Fruit fly (Drosophila melanogaster) whole organism, prepupa: Measurements from ENCODE around the gene CG33090.

Experiments used
- Blimp-1 ChIP-seq: fragments of 200-800 bp; sonication (Bioruptor generic); optimal IDR thresholded peaks from 3 replicates; lab custom pipeline; 2017; ENCODE audit warnings: missing biosample characterization, missing genetic modification characterization, mild to moderate bottlenecking, moderate library complexity, missing genetic modification reagents
- CG10631 ChIP-seq: fragments of 200-800 bp; sonication (Bioruptor generic); optimal IDR thresholded peaks from 2 replicates; lab custom pipeline; 2016; ENCODE audit warnings: missing biosample characterization, missing genetic modification characterization
- CG11294 ChIP-seq: fragments of 200-800 bp; sonication (Bioruptor generic); IDR thresholded peaks from 2 replicates; pipeline ENCODE4 v1.3.6; 2022; ENCODE audit warnings: missing biosample characterization, missing genetic modification characterization
- CG11762 ChIP-seq: fragments of 200-800 bp; sonication (Bioruptor generic); optimal IDR thresholded peaks from 3 replicates; lab custom pipeline; 2016; ENCODE audit warnings: missing biosample characterization, missing genetic modification characterization; ENCODE audit not compliant: insufficient read depth
- CG11902 ChIP-seq: fragments of 200-800 bp; sonication (Bioruptor generic); optimal IDR thresholded peaks from 3 replicates; lab custom pipeline; 2016; ENCODE audit warnings: missing biosample characterization, missing genetic modification characterization
- CG15336 ChIP-seq: fragments of 200-800 bp; sonication (Bioruptor generic); IDR thresholded peaks from 2 replicates; pipeline ENCODE4 v1.3.6; 2022; ENCODE audit warnings: missing biosample characterization, missing genetic modification characterization
- CG16779 ChIP-seq: fragments of 200-800 bp; sonication (Bioruptor generic); optimal IDR thresholded peaks from 3 replicates; lab custom pipeline; 2017; ENCODE audit warnings: missing biosample characterization, mild to moderate bottlenecking, missing genetic modification characterization
- CG3032 ChIP-seq: fragments of 200-800 bp; optimal IDR thresholded peaks from 2 replicates; lab custom pipeline; 2019; ENCODE audit warnings: missing biosample characterization, mild to moderate bottlenecking, missing genetic modification characterization, moderate library complexity
- CG31627 ChIP-seq: fragments of 200-800 bp; sonication (Bioruptor generic); optimal IDR thresholded peaks from 3 replicates; lab custom pipeline; 2016; ENCODE audit warnings: missing biosample characterization, missing genetic modification characterization
- CG32006 ChIP-seq: fragments of 200-800 bp; sonication (Bioruptor generic); optimal IDR thresholded peaks from 3 replicates; lab custom pipeline; 2017; ENCODE audit warnings: missing biosample characterization, mild to moderate bottlenecking, missing genetic modification characterization
- CG34406 ChIP-seq: fragments of 200-800 bp; sonication (Bioruptor generic); optimal IDR thresholded peaks from 3 replicates; lab custom pipeline; 2016; ENCODE audit warnings: missing biosample characterization, missing genetic modification characterization
- CG3919 ChIP-seq: fragments of 200-800 bp; sonication (Bioruptor generic); optimal IDR thresholded peaks from 3 replicates; lab custom pipeline; 2016; ENCODE audit warnings: missing biosample characterization, missing genetic modification characterization
- CG4318 ChIP-seq: fragments of 200-800 bp; sonication (Bioruptor generic); optimal IDR thresholded peaks from 3 replicates; lab custom pipeline; 2017; ENCODE audit warnings: missing biosample characterization, mild to moderate bottlenecking, missing genetic modification characterization
- CG6163 ChIP-seq: fragments of 200-800 bp; sonication (Bioruptor generic); IDR thresholded peaks from 3 replicates; pipeline ENCODE4 v1.3.6; 2022; ENCODE audit warnings: missing biosample characterization, missing genetic modification characterization
- CG6792 ChIP-seq: fragments of 200-800 bp; sonication (Bioruptor generic); optimal IDR thresholded peaks from 3 replicates; lab custom pipeline; 2016; ENCODE audit warnings: missing biosample characterization, missing genetic modification characterization
- CG6808 ChIP-seq: fragments of 200-800 bp; sonication (Bioruptor generic); optimal IDR thresholded peaks from 3 replicates; lab custom pipeline; 2017; ENCODE audit warnings: missing biosample characterization, missing genetic modification characterization, mild to moderate bottlenecking, moderate library complexity, missing genetic modification reagents
- CG6854 ChIP-seq: fragments of 200-800 bp; sonication (Bioruptor generic); optimal IDR thresholded peaks from 2 replicates; lab custom pipeline; 2017; ENCODE audit warnings: missing biosample characterization, mild to moderate bottlenecking, missing genetic modification characterization
- CG7368 ChIP-seq: fragments of 200-800 bp; sonication (Bioruptor generic); optimal IDR thresholded peaks from 3 replicates; lab custom pipeline; 2016; ENCODE audit warnings: missing biosample characterization, missing genetic modification characterization
- CG8119 ChIP-seq: fragments of 200-800 bp; sonication (Bioruptor generic); IDR thresholded peaks from 3 replicates; pipeline ENCODE4 v1.3.6; 2022; ENCODE audit warnings: missing biosample characterization, missing genetic modification characterization
- CG8319 ChIP-seq: fragments of 200-800 bp; sonication (Bioruptor generic); optimal IDR thresholded peaks from 3 replicates; lab custom pipeline; 2016; ENCODE audit warnings: missing biosample characterization, missing genetic modification characterization
- CG8632 ChIP-seq: fragments of 200-800 bp; sonication (Bioruptor generic); optimal IDR thresholded peaks from 3 replicates; lab custom pipeline; 2016; ENCODE audit warnings: missing biosample characterization, missing genetic modification characterization
- CG9139 ChIP-seq: fragments of 200-800 bp; sonication (Bioruptor generic); optimal IDR thresholded peaks from 3 replicates; lab custom pipeline; 2017; ENCODE audit warnings: missing biosample characterization, mild to moderate bottlenecking, missing genetic modification characterization
- Eip78C ChIP-seq: fragments of 200-800 bp; sonication (Bioruptor generic); peaks from one replicate; lab custom pipeline; 2016; ENCODE audit warnings: missing biosample characterization, missing genetic modification characterization
- Eip93F ChIP-seq: fragments of 200-800 bp; sonication (Bioruptor generic); optimal IDR thresholded peaks from 2 replicates; lab custom pipeline; 2016; ENCODE audit warnings: missing biosample characterization, mild to moderate bottlenecking, missing genetic modification characterization
- Ets21C ChIP-seq: fragments of 200-800 bp; sonication (Bioruptor generic); optimal IDR thresholded peaks from 3 replicates; lab custom pipeline; 2016; ENCODE audit warnings: missing biosample characterization, missing genetic modification characterization
- Ets96B ChIP-seq: fragments of 200-800 bp; optimal IDR thresholded peaks from 2 replicates; lab custom pipeline; 2019; ENCODE audit warnings: missing biosample characterization, mild to moderate bottlenecking, missing genetic modification characterization, moderate library complexity
- Gug ChIP-seq: fragments of 200-800 bp; sonication (Bioruptor generic); IDR thresholded peaks from 2 replicates; pipeline ENCODE4 v1.3.6; 2022; ENCODE audit warnings: missing biosample characterization, missing genetic modification characterization
- Hr38 ChIP-seq: sonication (Bioruptor generic); optimal IDR thresholded peaks from 2 replicates; lab custom pipeline; 2016; ENCODE audit warnings: missing biosample characterization, missing genetic modification characterization
- Hr39 ChIP-seq: fragments of 200-800 bp; sonication (Bioruptor generic); optimal IDR thresholded peaks from 2 replicates; lab custom pipeline; 2016; ENCODE audit warnings: missing biosample characterization, missing genetic modification characterization
- Hr4 ChIP-seq: fragments of 200-800 bp; sonication (Bioruptor generic); optimal IDR thresholded peaks from 3 replicates; lab custom pipeline; 2016; ENCODE audit warnings: missing biosample characterization, missing genetic modification characterization
- Met ChIP-seq: fragments of 200-800 bp; sonication (Bioruptor generic); optimal IDR thresholded peaks from 3 replicates; lab custom pipeline; 2016; ENCODE audit warnings: missing biosample characterization, missing genetic modification characterization
- OdsH ChIP-seq: fragments of 200-800 bp; sonication (Bioruptor generic); optimal IDR thresholded peaks from 3 replicates; lab custom pipeline; 2016; ENCODE audit warnings: missing biosample characterization, missing genetic modification characterization
- Smox ChIP-seq: fragments of 200-800 bp; sonication (Bioruptor generic); optimal IDR thresholded peaks from 3 replicates; lab custom pipeline; 2016; ENCODE audit warnings: missing biosample characterization, missing genetic modification characterization
- Sox102F ChIP-seq: fragments of 200-800 bp; sonication (Bioruptor generic); optimal IDR thresholded peaks from 2 replicates; lab custom pipeline; 2016; ENCODE audit warnings: missing biosample characterization, mild to moderate bottlenecking, missing genetic modification characterization
- Sox15 ChIP-seq: fragments of 200-800 bp; sonication (Bioruptor generic); optimal IDR thresholded peaks from 3 replicates; lab custom pipeline; 2016; ENCODE audit warnings: missing biosample characterization, missing genetic modification characterization
- achi ChIP-seq: fragments of 200-800 bp; sonication (Bioruptor generic); optimal IDR thresholded peaks from 3 replicates; lab custom pipeline; 2016; ENCODE audit warnings: missing biosample characterization, missing genetic modification characterization
- cyc ChIP-seq: fragments of 200-800 bp; sonication (Bioruptor generic); optimal IDR thresholded peaks from 3 replicates; lab custom pipeline; 2016; ENCODE audit warnings: missing biosample characterization, missing genetic modification characterization
- dsx ChIP-seq: fragments of 200-800 bp; optimal IDR thresholded peaks from 3 replicates; lab custom pipeline; 2019; ENCODE audit warnings: missing biosample characterization, mild to moderate bottlenecking, missing genetic modification characterization, moderate library complexity; ENCODE audit not compliant: poor library complexity, severe bottlenecking
- esn ChIP-seq: fragments of 200-800 bp; sonication (Bioruptor generic); optimal IDR thresholded peaks from 2 replicates; lab custom pipeline; 2016; ENCODE audit warnings: missing biosample characterization, mild to moderate bottlenecking, missing genetic modification characterization, moderate library complexity
- fd59A ChIP-seq: fragments of 200-800 bp; sonication (Bioruptor generic); optimal IDR thresholded peaks from 2 replicates; lab custom pipeline; 2017; ENCODE audit warnings: missing biosample characterization, mild to moderate bottlenecking, missing genetic modification characterization, missing genetic modification reagents
- fkh ChIP-seq: fragments of 200-800 bp; sonication (Bioruptor generic); optimal IDR thresholded peaks from 3 replicates; lab custom pipeline; 2017; ENCODE audit warnings: missing biosample characterization, mild to moderate bottlenecking, missing genetic modification characterization, moderate library complexity
- pdm3 ChIP-seq: fragments of 200-800 bp; sonication (Bioruptor generic); optimal IDR thresholded peaks from 3 replicates; lab custom pipeline; 2016; ENCODE audit warnings: missing biosample characterization, missing genetic modification characterization
- spab ChIP-seq: fragments of 200-800 bp; sonication (Bioruptor generic); optimal IDR thresholded peaks from 2 replicates; lab custom pipeline; 2017; ENCODE audit warnings: missing biosample characterization, mild to moderate bottlenecking, missing genetic modification characterization, missing genetic modification reagents
- ss ChIP-seq, 2 experiments: fragments of 200-800 bp; sonication (Bioruptor generic); optimal IDR thresholded peaks; 2 replicates in 1 of 2; 3 replicates in 1 of 2; lab custom pipeline; 2017 to 2018; ENCODE audit warnings: mild to moderate bottlenecking in 2 of 2, missing biosample characterization in 2 of 2, missing genetic modification characterization in 2 of 2, moderate library complexity in 1 of 2
- svp ChIP-seq: fragments of 200-800 bp; sonication (Bioruptor generic); peaks from one replicate; lab custom pipeline; 2016; ENCODE audit warnings: missing biosample characterization, missing genetic modification characterization
- topi ChIP-seq: fragments of 200-800 bp; sonication (Bioruptor generic); optimal IDR thresholded peaks from 3 replicates; lab custom pipeline; 2016; ENCODE audit warnings: missing biosample characterization, missing genetic modification characterization

Gene CG33090

DNA sequence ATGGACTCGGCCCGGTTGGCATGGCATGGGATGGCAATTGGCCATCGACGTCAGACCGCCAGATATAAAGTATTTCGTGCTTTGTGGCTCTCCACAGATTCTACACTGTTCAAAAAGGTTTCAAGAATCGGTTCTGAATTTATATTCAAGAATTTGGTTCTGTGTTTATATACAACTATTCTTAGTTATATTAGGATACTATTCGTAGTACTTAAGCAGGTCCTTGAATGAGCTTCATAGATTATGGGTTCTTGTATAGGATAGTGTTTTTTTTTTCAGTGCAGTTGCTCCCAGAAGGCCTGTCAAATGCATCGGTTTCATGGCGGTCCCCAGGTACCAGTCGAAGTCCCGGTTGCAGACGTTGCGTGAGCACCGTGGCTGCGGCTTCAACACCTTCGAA lies 52.6 kb downstream of the CG33090 start (continued):
- TF ChIP-seq CG11762 (GFP tag; lab: Kevin White, UChicago) (peak; percentile 91), CG6854 (GFP tag; lab: Kevin White, UChicago) (peak; percentile 92), CG8632 (GFP tag; lab: Kevin White, UChicago) (peak; percentile 87), Eip78C (GFP tag; lab: Kevin White, UChicago) (peak; percentile 98), achi (GFP tag; lab: Kevin White, UChicago) (peak; percentile 92), CG8319 (GFP tag; lab: Kevin White, UChicago) (peak; percentile 83), CG6792 (peak; percentile 94), Eip93F (GFP tag; lab: Kevin White, UChicago) (peak; percentile 94), esn (GFP tag; lab: Kevin White, UChicago) (peak; percentile 97), Ets21C (GFP tag; lab: Kevin White, UChicago) (peak; percentile 90), CG9139 (GFP tag; lab: Kevin White, UChicago) (peak; percentile 85), Smox (GFP tag; lab: Kevin White, UChicago) (peak; percentile 94), Hr38 (no peak), cyc (GFP tag; lab: Kevin White, UChicago) (peak; percentile 95), CG16779 (peak; percentile 69), CG6163 (GFP tag; lab: Robert Waterston, UW) (peak; percentile 94), pdm3 (GFP tag; lab: Kevin White, UChicago) (peak; percentile 92), CG3032 (tag; lab: Kevin White, UChicago) (peak; percentile 91), CG34406 (GFP tag; lab: Kevin White, UChicago) (peak; percentile 91), CG11294 (GFP tag; lab: Robert Waterston, UW) (peak; percentile 59), CG11902 (peak; percentile 84), CG8119 (GFP tag; lab: Robert Waterston, UW) (peak; percentile 84), spab (GFP tag; lab: Kevin White, UChicago) (peak; percentile 92)

DNA sequence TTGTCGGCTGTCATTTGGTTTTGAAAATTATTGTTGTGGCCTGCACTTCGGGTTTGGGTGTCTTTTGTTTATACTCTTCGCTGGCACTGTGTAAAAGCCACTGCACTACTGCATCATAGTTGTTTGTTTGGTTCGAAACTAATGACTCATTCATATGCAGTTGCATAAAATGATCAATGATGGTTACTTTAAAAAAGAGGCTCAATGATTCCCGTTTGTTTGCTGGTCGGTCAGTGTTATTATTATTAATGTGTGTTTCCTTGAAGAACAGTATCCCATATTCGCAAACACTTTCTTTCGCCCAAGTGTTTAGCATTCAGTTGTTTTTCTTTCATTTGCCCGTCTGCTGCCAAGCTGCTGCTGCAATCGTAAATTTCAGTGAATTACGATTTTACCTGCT lies 54.5 kb downstream of the CG33090 start:
- TF ChIP-seq svp (GFP tag; lab: Kevin White, UChicago): no peak
- no peak for TF ChIP-seq CG10631 (GFP tag; lab: Kevin White, UChicago)
- no peak for TF ChIP-seq CG3919
- peak; percentile 4 for TF ChIP-seq CG31627 (GFP tag; lab: Kevin White, UChicago)
- TF ChIP-seq CG8119 (GFP tag; lab: Robert Waterston, UW): peak; percentile 54; the same call in 2 of the 3 replicates
- peak; percentile 7 for TF ChIP-seq CG4318
- no peak for TF ChIP-seq fkh (GFP tag; lab: Kevin White, UChicago)
- TF ChIP-seq Hr4 (GFP tag; lab: Kevin White, UChicago): peak; percentile 22
- no peak for TF ChIP-seq Ets96B
- peak; percentile 12 for TF ChIP-seq achi (GFP tag; lab: Kevin White, UChicago)
- TF ChIP-seq CG15336 (GFP tag; lab: Robert Waterston, UW): peak; percentile 34; the same call in 1 of the 2 replicates
- 0 out of 2 replicates have a peak, but pooled peaks have one; percentile 16 for TF ChIP-seq Gug (GFP tag; lab: Robert Waterston, UW)
- TF ChIP-seq topi (GFP tag; lab: Kevin White, UChicago): no peak
- peak; percentile 1 for TF ChIP-seq Hr39
- TF ChIP-seq pdm3 (GFP tag; lab: Kevin White, UChicago): peak; percentile 31
- TF ChIP-seq CG8319 (GFP tag; lab: Kevin White, UChicago): no peak
- peak; percentile 21 for TF ChIP-seq Sox102F (GFP tag; lab: Kevin White, UChicago)
- peak; percentile 64 for TF ChIP-seq Eip78C (GFP tag; lab: Kevin White, UChicago)
- TF ChIP-seq CG32006: peak; percentile 59
- no peak for TF ChIP-seq ss (GFP tag; optimal IDR thresholded peaks at IDR 0.05; lab: Kevin White, UChicago)
- TF ChIP-seq OdsH (GFP tag; lab: Kevin White, UChicago): peak; percentile 5

DNA sequence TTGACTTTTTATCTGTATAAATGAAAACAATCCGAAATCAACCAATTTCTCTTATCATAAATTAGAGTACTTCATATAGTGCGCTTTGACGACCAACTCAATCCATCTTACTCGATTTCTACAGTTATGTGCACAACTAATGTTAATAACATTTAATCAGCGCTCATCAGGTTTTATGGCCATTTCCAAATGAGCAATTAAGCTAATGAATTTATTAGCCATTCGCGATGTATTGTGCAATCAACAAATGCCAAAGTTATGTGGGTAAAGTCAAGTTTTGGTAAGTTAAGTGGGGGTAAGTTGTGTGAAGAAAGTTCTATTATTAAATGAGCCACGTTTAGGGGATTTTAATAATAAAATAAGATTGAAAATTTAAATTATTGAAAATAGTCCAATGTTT lies 59.6 kb downstream of the CG33090 start:
- no peak for TF ChIP-seq topi (GFP tag; lab: Kevin White, UChicago)
- TF ChIP-seq CG7368: no peak
- TF ChIP-seq CG34406 (GFP tag; lab: Kevin White, UChicago): no peak
- no peak for TF ChIP-seq Hr4 (GFP tag; lab: Kevin White, UChicago)
- no peak for TF ChIP-seq Sox15 (GFP tag; lab: Kevin White, UChicago)
- TF ChIP-seq CG6792: no peak
- TF ChIP-seq CG3919: no peak
- no peak for TF ChIP-seq dsx (GFP tag; lab: Kevin White, UChicago)
- no peak for TF ChIP-seq Blimp-1 (GFP tag; lab: Kevin White, UChicago)
- no peak for TF ChIP-seq CG15336 (GFP tag; lab: Robert Waterston, UW)
- TF ChIP-seq fd59A: no peak
- TF ChIP-seq CG6808: no peak
- TF ChIP-seq CG6163 (GFP tag; lab: Robert Waterston, UW): no peak
- no peak for TF ChIP-seq esn (GFP tag; lab: Kevin White, UChicago)
- TF ChIP-seq Met (GFP tag; lab: Kevin White, UChicago): no peak
- no peak for TF ChIP-seq OdsH (GFP tag; lab: Kevin White, UChicago)
- no peak for TF ChIP-seq fkh (GFP tag; lab: Kevin White, UChicago)
